Worm (Caenorhabditis elegans): ENCODE results near the gene F32E10.9.

DNA sequence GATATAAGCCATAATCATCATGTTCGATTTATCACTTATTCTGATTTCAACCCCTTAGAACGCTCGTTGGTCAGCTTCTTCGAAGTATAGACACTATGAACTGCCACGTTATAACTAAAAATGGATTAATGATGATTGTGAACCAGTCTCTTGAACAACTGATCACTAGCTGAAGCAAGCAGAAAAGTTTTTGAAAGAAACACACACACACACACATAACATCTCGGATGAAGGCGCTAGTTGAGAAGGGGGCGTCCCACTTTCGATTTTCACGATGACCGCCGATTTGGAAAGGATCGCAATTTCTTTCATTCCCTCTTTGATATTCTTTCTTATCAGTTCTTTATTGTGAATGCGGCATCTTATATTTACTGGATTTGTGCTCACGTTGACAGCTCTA, 4.8 kb upstream of the F32E10.9 start, which contains the start of gene clec-180:
- TF ChIP-seq snpc-4 (tag; optimal IDR thresholded peaks at IDR 0.05) (no peak), fos-1 (tag; optimal IDR thresholded peaks at IDR 0.05) (no peak), lin-13 (GFP tag; optimal IDR thresholded peaks at IDR 0.05) (no peak), efl-1 (optimal IDR thresholded peaks at IDR 0.05) (no peak), efl-1 (GFP tag; optimal IDR thresholded peaks at IDR 0.05 in 1 of 2) (no peak), mdl-1 (tag; optimal IDR thresholded peaks at IDR 0.05) (no peak), pag-3 (tag; optimal IDR thresholded peaks at IDR 0.05; ENCODE audit: borderline replicate concordance, insufficient read depth) (no peak), nhr-12 (tag; optimal IDR thresholded peaks at IDR 0.05) (no peak), ama-1 (optimal IDR thresholded peaks at IDR 0.05) (no peak)
